Worm (Caenorhabditis elegans) whole organism, L4 larva: ENCODE results near the gene K09C4.7.
A peak's percentile ranks its signal among the peaks of the same experiment; 100 is the strongest.

Experiments used
- D1046.2 ChIP-seq: fragments of 200-800 bp; sonication (Bioruptor generic); IDR thresholded peaks from 2 replicates; pipeline ENCODE4 v1.3.6; 2022; ENCODE audit warnings: missing genetic modification characterization, missing compliant biosample characterization
- F26F4.8 ChIP-seq: fragments of 200-800 bp; sonication (Bioruptor generic); conservative IDR thresholded peaks from 2 replicates; pipeline ENCODE4 v1.3.6; 2022; ENCODE audit warnings: missing genetic modification characterization, missing compliant biosample characterization
- F37D6.2 ChIP-seq: sonication (generic microtip); optimal IDR thresholded peaks from 2 replicates; lab custom pipeline; 2016; ENCODE audit warnings: mild to moderate bottlenecking, missing genetic modification characterization, missing compliant biosample characterization
- F44E2.7 ChIP-seq: fragments of 200-800 bp; sonication (Bioruptor generic); IDR thresholded peaks from 2 replicates; pipeline ENCODE4 v2.1.2; 2022; ENCODE audit warnings: missing genetic modification characterization, missing compliant biosample characterization
- T26A8.4 ChIP-seq: fragments of 200-800 bp; sonication (Bioruptor generic); IDR thresholded peaks from 2 replicates; pipeline ENCODE4 v1.3.6; 2022; ENCODE audit warnings: missing genetic modification characterization, missing compliant biosample characterization
- Y48G9A.11 ChIP-seq: fragments of 200-800 bp; sonication (Bioruptor generic); IDR thresholded peaks from 2 replicates; pipeline ENCODE4 v1.3.6; 2022; ENCODE audit warnings: missing genetic modification reagents, missing genetic modification characterization, missing compliant biosample characterization
- Y5F2A.4 ChIP-seq: fragments of 200-800 bp; sonication (Bioruptor generic); optimal IDR thresholded peaks from 2 replicates; lab custom pipeline; 2018; ENCODE audit warnings: mild to moderate bottlenecking, missing genetic modification characterization, missing compliant biosample characterization
- Y75B8A.6 ChIP-seq: fragments of 200-800 bp; sonication (Bioruptor generic); IDR thresholded peaks from 2 replicates; pipeline ENCODE4 v1.3.6; 2022; ENCODE audit warnings: missing genetic modification reagents, missing genetic modification characterization, missing compliant biosample characterization
- aly-2 ChIP-seq: sonication (generic microtip); optimal IDR thresholded peaks from 2 replicates; lab custom pipeline; 2018; ENCODE audit warnings: missing biosample characterization, missing genetic modification characterization
- ama-1 ChIP-seq: fragments of 150-350 bp; optimal IDR thresholded peaks from 2 replicates; lab custom pipeline; 2014; ENCODE audit warnings: inconsistent platforms, mixed read lengths
- ceh-62 ChIP-seq: sonication (generic microtip); optimal IDR thresholded peaks from 2 replicates; lab custom pipeline; 2017; ENCODE audit warnings: missing biosample characterization, missing genetic modification characterization
- ctbp-1 ChIP-seq: fragments of 200-800 bp; sonication (Bioruptor generic); IDR thresholded peaks from 2 replicates; pipeline ENCODE4 v1.3.6; 2022; ENCODE audit warnings: missing genetic modification reagents, missing genetic modification characterization, missing compliant biosample characterization
- daf-12 ChIP-seq: fragments of 150-350 bp; optimal IDR thresholded peaks from 2 replicates; lab custom pipeline; 2014; ENCODE audit warnings: missing biosample characterization, missing genetic modification reagents, missing genetic modification characterization
- daf-19 ChIP-seq: fragments of 200-800 bp; sonication (Bioruptor generic); conservative IDR thresholded peaks from 2 replicates; pipeline ENCODE4 v1.3.6; 2022; ENCODE audit warnings: missing genetic modification characterization, missing compliant biosample characterization
- daf-8 ChIP-seq: fragments of 200-800 bp; sonication (Bioruptor generic); IDR thresholded peaks from 2 replicates; pipeline ENCODE4 v1.3.6; 2022; ENCODE audit warnings: missing genetic modification characterization, missing compliant biosample characterization
- egl-27 ChIP-seq: sonication (generic microtip); optimal IDR thresholded peaks from 3 replicates; lab custom pipeline; 2017; ENCODE audit warnings: missing biosample characterization, missing genetic modification reagents, missing genetic modification characterization
- gei-8 ChIP-seq: fragments of 200-800 bp; sonication (Bioruptor generic); optimal IDR thresholded peaks from 2 replicates; lab custom pipeline; 2018; ENCODE audit warnings: mild to moderate bottlenecking, missing genetic modification characterization, missing compliant biosample characterization
- hif-1 ChIP-seq, 2 experiments: sonication (generic microtip); optimal IDR thresholded peaks; 2 replicates each; lab custom pipeline; 2016 to 2017; ENCODE audit warnings: missing compliant biosample characterization in 2 of 2, missing genetic modification characterization in 2 of 2, missing genetic modification reagents in 2 of 2, missing genotype in 2 of 2, mild to moderate bottlenecking in 1 of 2
- hlh-30 ChIP-seq: sonication (generic microtip); optimal IDR thresholded peaks from 2 replicates; lab custom pipeline; 2017; ENCODE audit warnings: antibody characterized with exemption, mild to moderate bottlenecking, missing genetic modification characterization, missing compliant biosample characterization; ENCODE audit not compliant: insufficient read depth
- hmg-1.1 ChIP-seq: fragments of 200-800 bp; sonication (Bioruptor generic); IDR thresholded peaks from 2 replicates; pipeline ENCODE4 v1.3.6; 2022; ENCODE audit warnings: missing genetic modification reagents, missing genetic modification characterization, missing compliant biosample characterization
- jun-1 ChIP-seq: fragments of 150-350 bp; optimal IDR thresholded peaks from 2 replicates; lab custom pipeline; 2014; ENCODE audit warnings: missing biosample characterization, missing genetic modification reagents, missing genetic modification characterization
- lin-29 ChIP-seq: fragments of 200-800 bp; sonication (Bioruptor generic); IDR thresholded peaks from 2 replicates; pipeline ENCODE4 v1.3.6; 2022; ENCODE audit warnings: missing genetic modification reagents, missing genetic modification characterization, missing compliant biosample characterization
- lin-39 ChIP-seq: fragments of 150-350 bp; optimal IDR thresholded peaks from 2 replicates; lab custom pipeline; 2014; ENCODE audit warnings: missing biosample characterization, missing genetic modification reagents, missing genetic modification characterization
- lir-3 ChIP-seq: sonication (generic microtip); optimal IDR thresholded peaks from 2 replicates; lab custom pipeline; 2016; ENCODE audit warnings: mild to moderate bottlenecking, missing genetic modification characterization, missing compliant biosample characterization
- mdt-29 ChIP-seq: fragments of 200-800 bp; sonication (Bioruptor generic); IDR thresholded peaks from 2 replicates; pipeline ENCODE4 v1.3.6; 2022; ENCODE audit warnings: missing genetic modification reagents, missing genetic modification characterization, missing compliant biosample characterization
- mep-1 ChIP-seq: fragments of 150-350 bp; sonication (generic microtip); optimal IDR thresholded peaks from 3 replicates; lab custom pipeline; 2014; ENCODE audit warnings: missing biosample characterization, missing genetic modification characterization
- mes-2 ChIP-seq: sonication (generic microtip); optimal IDR thresholded peaks from 2 replicates; lab custom pipeline; 2016; ENCODE audit warnings: missing genotype, mild to moderate bottlenecking, missing genetic modification characterization, missing compliant biosample characterization; ENCODE audit not compliant: poor library complexity, severe bottlenecking
- mxl-2 ChIP-seq: fragments of 200-800 bp; sonication (Bioruptor generic); conservative IDR thresholded peaks from 2 replicates; pipeline ENCODE4 v1.3.6; 2022; ENCODE audit warnings: missing genetic modification reagents, missing genetic modification characterization, missing compliant biosample characterization
- mxl-3 ChIP-seq: fragments of 200-800 bp; sonication (Bioruptor generic); optimal IDR thresholded peaks from 2 replicates; lab custom pipeline; 2018; ENCODE audit warnings: mild to moderate bottlenecking, missing genetic modification characterization, missing compliant biosample characterization
- nhr-11 ChIP-seq: fragments of 150-350 bp; optimal IDR thresholded peaks from 2 replicates; lab custom pipeline; 2014; ENCODE audit warnings: missing biosample characterization, missing genetic modification characterization
- nhr-111 ChIP-seq: fragments of 200-800 bp; sonication (Bioruptor generic); optimal IDR thresholded peaks from 2 replicates; lab custom pipeline; 2018; ENCODE audit warnings: mild to moderate bottlenecking, missing genetic modification characterization, missing compliant biosample characterization
- nhr-25 ChIP-seq: sonication (generic microtip); optimal IDR thresholded peaks from 2 replicates; lab custom pipeline; 2017; ENCODE audit warnings: missing genetic modification characterization, mild to moderate bottlenecking, missing compliant biosample characterization, antibody characterized with exemption, moderate library complexity, borderline replicate concordance; ENCODE audit not compliant: insufficient read depth
- nhr-28 ChIP-seq: fragments of 150-350 bp; optimal IDR thresholded peaks from 2 replicates; lab custom pipeline; 2014; ENCODE audit warnings: missing biosample characterization, missing genetic modification characterization
- nhr-41 ChIP-seq: fragments of 200-800 bp; sonication (Bioruptor generic); IDR thresholded peaks from 2 replicates; pipeline ENCODE4 v1.3.6; 2022; ENCODE audit warnings: missing genetic modification reagents, missing genetic modification characterization, missing compliant biosample characterization
- nhr-48 ChIP-seq: sonication (generic microtip); optimal IDR thresholded peaks from 2 replicates; lab custom pipeline; 2016; ENCODE audit warnings: mild to moderate bottlenecking, missing genetic modification characterization, missing compliant biosample characterization
- nhr-6 ChIP-seq: fragments of 150-350 bp; optimal IDR thresholded peaks from 2 replicates; lab custom pipeline; 2014; ENCODE audit warnings: missing biosample characterization, missing genetic modification characterization
- nhr-76 ChIP-seq: fragments of 150-350 bp; optimal IDR thresholded peaks from 2 replicates; lab custom pipeline; 2014; ENCODE audit warnings: missing biosample characterization, missing genetic modification characterization
- pha-4 ChIP-seq, 2 experiments: fragments of 150-350 bp in 1 of 2; fragments of 200-800 bp in 1 of 2; sonication (Bioruptor generic) in 1 of 2; IDR thresholded peaks in 1 of 2; optimal IDR thresholded peaks in 1 of 2; 2 replicates each; pipeline versions ENCODE4 v1.3.6 to Lab custom; 2014 to 2022; ENCODE audit warnings: missing genetic modification characterization in 2 of 2, missing genetic modification reagents in 2 of 2, missing biosample characterization in 1 of 2, missing compliant biosample characterization in 1 of 2
- pqm-1 ChIP-seq: sonication (generic microtip); optimal IDR thresholded peaks from 2 replicates; lab custom pipeline; 2017; ENCODE audit warnings: missing biosample characterization, missing genetic modification characterization
- sdz-12 ChIP-seq: fragments of 200-800 bp; sonication (Bioruptor generic); optimal IDR thresholded peaks from 2 replicates; lab custom pipeline; 2018; ENCODE audit warnings: mild to moderate bottlenecking, missing genetic modification characterization, missing compliant biosample characterization
- skn-1 ChIP-seq: fragments of 150-350 bp; optimal IDR thresholded peaks from 2 replicates; lab custom pipeline; 2014; ENCODE audit warnings: missing biosample characterization, missing genetic modification characterization
- snpc-1.2 ChIP-seq: fragments of 200-800 bp; sonication (Bioruptor generic); IDR thresholded peaks from 2 replicates; pipeline ENCODE4 v1.3.6; 2022; ENCODE audit warnings: missing genetic modification reagents, missing genetic modification characterization, missing compliant biosample characterization
- spr-3 ChIP-seq: fragments of 200-800 bp; sonication (Bioruptor generic); optimal IDR thresholded peaks from 2 replicates; lab custom pipeline; 2018; ENCODE audit warnings: mild to moderate bottlenecking, missing genetic modification characterization, missing compliant biosample characterization
- tag-97 ChIP-seq: fragments of 200-800 bp; sonication (Bioruptor generic); IDR thresholded peaks from 2 replicates; pipeline ENCODE4 v1.3.6; 2022; ENCODE audit warnings: missing genetic modification characterization, missing compliant biosample characterization
- unc-39 ChIP-seq: sonication (generic microtip); optimal IDR thresholded peaks from 2 replicates; lab custom pipeline; 2017; ENCODE audit warnings: missing biosample characterization, missing genetic modification characterization
- zag-1 ChIP-seq: fragments of 150-350 bp; optimal IDR thresholded peaks from 2 replicates; lab custom pipeline; 2014; ENCODE audit warnings: missing biosample characterization, missing genetic modification characterization
- zfp-2 ChIP-seq: sonication (generic microtip); optimal IDR thresholded peaks from 2 replicates; lab custom pipeline; 2016; ENCODE audit warnings: mild to moderate bottlenecking, missing genetic modification characterization, missing compliant biosample characterization
- zfp-3 ChIP-seq: fragments of 200-800 bp; sonication (Bioruptor generic); conservative IDR thresholded peaks from 2 replicates; pipeline ENCODE4 v1.3.6; 2022; ENCODE audit warnings: missing genetic modification reagents, missing genetic modification characterization, missing compliant biosample characterization
- ztf-11 ChIP-seq: fragments of 150-350 bp; optimal IDR thresholded peaks from 2 replicates; lab custom pipeline; 2014; ENCODE audit warnings: missing biosample characterization, missing genetic modification characterization
- ztf-7 ChIP-seq: fragments of 150-350 bp; optimal IDR thresholded peaks from 2 replicates; lab custom pipeline; 2014; ENCODE audit warnings: missing biosample characterization, missing genetic modification characterization

Gene K09C4.7

DNA sequence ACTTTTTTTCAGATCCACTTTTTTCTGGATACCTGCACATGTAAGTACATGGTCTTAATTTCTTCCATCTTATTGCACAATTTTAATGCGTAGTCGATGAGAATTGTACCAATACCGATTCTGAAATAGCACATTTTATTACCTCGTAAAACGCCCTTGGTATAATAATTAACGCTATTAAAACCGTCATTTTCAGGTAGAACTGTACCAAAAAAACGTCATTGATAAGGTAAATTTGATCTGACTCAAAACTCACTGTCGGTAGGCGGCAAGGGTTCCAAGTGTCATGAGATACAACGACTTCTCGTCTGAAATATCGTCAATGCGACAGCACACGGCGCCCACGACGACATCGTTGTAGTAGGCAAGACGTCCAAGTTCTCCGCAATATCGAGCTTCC, 28.3 kb upstream of the K09C4.7 start (continued):
- TF ChIP-seq lir-3 (no peak), mep-1 (tag; lab: Kevin White, UChicago) (no peak), pqm-1 (tag; lab: Kevin White, UChicago) (no peak), snpc-1.2 (GFP tag; lab: Robert Waterston, UW) (no peak), pha-4 (GFP tag; IDR thresholded peaks at IDR 0.05; lab: Robert Waterston, UW) (no peak), pha-4 (tag; optimal IDR thresholded peaks at IDR 0.05; lab: Kevin White, UChicago) (no peak), nhr-76 (no peak), gei-8 (no peak), nhr-48 (tag; lab: Kevin White, UChicago) (no peak)

DNA sequence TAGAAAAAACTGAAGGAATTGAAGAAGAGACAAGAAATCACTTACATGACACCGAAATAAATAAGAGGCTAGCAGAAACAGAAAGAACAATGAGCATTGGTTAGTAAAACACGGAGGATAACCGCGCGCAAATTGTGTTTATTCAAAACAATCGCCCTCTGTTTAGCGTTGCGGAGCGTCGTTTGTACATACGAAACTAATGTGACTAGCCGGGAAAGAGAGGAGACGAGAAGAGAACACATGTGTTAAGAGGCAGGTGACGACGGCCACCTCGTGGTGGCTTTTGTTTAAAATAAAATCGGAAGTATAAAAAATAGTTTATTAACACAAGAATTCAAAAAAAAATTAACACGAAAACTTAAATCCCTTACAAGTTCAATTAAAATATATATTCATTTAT, 26.9 kb upstream of the K09C4.7 start, which contains the start of gene F40F4.7:
Gene F40F4.7 (minus strand): TSS at position 122 of the 400 bp plus-strand sequence.
- no peak for TF ChIP-seq F37D6.2
- TF ChIP-seq nhr-48 (tag; lab: Kevin White, UChicago) = peak; percentile 21
- TF ChIP-seq Y5F2A.4 (GFP tag; lab: Kevin White, UChicago) = no peak
- TF ChIP-seq lin-39 (tag; lab: Kevin White, UChicago) = no peak
- TF ChIP-seq mxl-2 (GFP tag; lab: Robert Waterston, UW) = no peak
- peak in 1 of 2 experiments; percentile 50 for TF ChIP-seq hif-1 (tag; optimal IDR thresholded peaks at IDR 0.05; lab: Kevin White, UChicago)
- TF ChIP-seq Y75B8A.6 = no peak
- TF ChIP-seq zfp-2 (tag; lab: Kevin White, UChicago) = no peak
- no peak for TF ChIP-seq pha-4 (GFP tag; IDR thresholded peaks at IDR 0.05; lab: Robert Waterston, UW)
- peak; percentile 90 for TF ChIP-seq pha-4 (tag; optimal IDR thresholded peaks at IDR 0.05; lab: Kevin White, UChicago)
- no peak for TF ChIP-seq zfp-3 (GFP tag; lab: Robert Waterston, UW)
- TF ChIP-seq lin-29 (GFP tag; lab: Robert Waterston, UW) = no peak
- no peak for TF ChIP-seq spr-3 (GFP tag; lab: Kevin White, UChicago)
- TF ChIP-seq mdt-29 = no peak
- no peak for TF ChIP-seq aly-2 (tag; lab: Kevin White, UChicago)
- TF ChIP-seq mes-2 (tag; lab: Kevin White, UChicago) = peak; percentile 69
- TF ChIP-seq lir-3 = no peak
- TF ChIP-seq D1046.2 = no peak
- TF ChIP-seq nhr-11 (tag; lab: Kevin White, UChicago) = peak; percentile 59
- TF ChIP-seq F44E2.7 (GFP tag; lab: Robert Waterston, UW) = no peak
- TF ChIP-seq sdz-12 (GFP tag; lab: Kevin White, UChicago) = no peak
- TF ChIP-seq jun-1 (tag; lab: Kevin White, UChicago) = no peak
- TF ChIP-seq unc-39 (tag; lab: Kevin White, UChicago) = no peak
- TF ChIP-seq tag-97 (GFP tag; lab: Robert Waterston, UW) = no peak
- peak; percentile 83 for TF ChIP-seq nhr-28
- no peak for TF ChIP-seq nhr-25 (tag; lab: Kevin White, UChicago)
- TF ChIP-seq ztf-7 = no peak
- no peak for TF ChIP-seq daf-19 (GFP tag; lab: Robert Waterston, UW)
- TF ChIP-seq egl-27 = no peak
- peak; percentile 23 for TF ChIP-seq nhr-6
- no peak for TF ChIP-seq nhr-41 (GFP tag; lab: Robert Waterston, UW)
- TF ChIP-seq ama-1 = no peak
- TF ChIP-seq Y48G9A.11 (GFP tag; lab: Robert Waterston, UW) = no peak
- no peak for TF ChIP-seq ceh-62 (tag; lab: Kevin White, UChicago)
- peak; percentile 47 for TF ChIP-seq hmg-1.1 (GFP tag; lab: Robert Waterston, UW)
- TF ChIP-seq ztf-11 (tag; lab: Kevin White, UChicago) = no peak
- peak; percentile 96 for TF ChIP-seq mxl-3 (GFP tag; lab: Kevin White, UChicago)
- no peak for TF ChIP-seq skn-1 (tag; lab: Kevin White, UChicago)
- no peak for TF ChIP-seq daf-12 (tag; lab: Kevin White, UChicago)
- no peak for TF ChIP-seq gei-8
- no peak for TF ChIP-seq zag-1
- no peak for TF ChIP-seq nhr-111
- no peak for TF ChIP-seq T26A8.4 (GFP tag; lab: Robert Waterston, UW)
- no peak for TF ChIP-seq ctbp-1 (GFP tag; lab: Robert Waterston, UW)
- TF ChIP-seq daf-8 (GFP tag; lab: Robert Waterston, UW) = no peak
- no peak for TF ChIP-seq F26F4.8 (GFP tag; lab: Robert Waterston, UW)
- TF ChIP-seq hlh-30 (tag; lab: Kevin White, UChicago) = peak; percentile 99
